Worm (Caenorhabditis elegans) whole organism, L4 larva: ENCODE data around the gene oac-54.

Experiments used
- F10B5.3 ChIP-seq: sonication (generic microtip); optimal IDR thresholded peaks from 2 replicates; lab custom pipeline; 2016; ENCODE audit warnings: mild to moderate bottlenecking, missing genetic modification characterization, missing compliant biosample characterization
- F37D6.2 ChIP-seq: sonication (generic microtip); optimal IDR thresholded peaks from 2 replicates; lab custom pipeline; 2016; ENCODE audit warnings: mild to moderate bottlenecking, missing genetic modification characterization, missing compliant biosample characterization
- T20F7.1 ChIP-seq: fragments of 200-800 bp; sonication (Bioruptor generic); optimal IDR thresholded peaks from 2 replicates; lab custom pipeline; 2018; ENCODE audit warnings: mild to moderate bottlenecking, missing genetic modification characterization, missing compliant biosample characterization
- T26A8.4 ChIP-seq: fragments of 200-800 bp; sonication (Bioruptor generic); IDR thresholded peaks from 2 replicates; pipeline ENCODE4 v1.3.6; 2022; ENCODE audit warnings: missing genetic modification characterization, missing compliant biosample characterization
- Y105C5A.15 ChIP-seq: fragments of 200-800 bp; sonication (Bioruptor generic); IDR thresholded peaks from 2 replicates; pipeline ENCODE4 v1.3.6; 2022; ENCODE audit warnings: missing genetic modification characterization, missing compliant biosample characterization
- Y75B8A.6 ChIP-seq: fragments of 200-800 bp; sonication (Bioruptor generic); IDR thresholded peaks from 2 replicates; pipeline ENCODE4 v1.3.6; 2022; ENCODE audit warnings: missing genetic modification reagents, missing genetic modification characterization, missing compliant biosample characterization
- aha-1 ChIP-seq: fragments of 150-350 bp; peaks from one replicate; lab custom pipeline; 2014; ENCODE audit warnings: missing biosample characterization, missing genetic modification characterization
- ceh-32 ChIP-seq: sonication (generic microtip); optimal IDR thresholded peaks from 2 replicates; lab custom pipeline; 2016; ENCODE audit warnings: mild to moderate bottlenecking, missing genetic modification characterization, missing compliant biosample characterization; ENCODE audit not compliant: poor library complexity
- ceh-82 ChIP-seq: sonication (generic microtip); optimal IDR thresholded peaks from 2 replicates; lab custom pipeline; 2017; ENCODE audit warnings: missing biosample characterization, missing genetic modification characterization
- daf-12 ChIP-seq: fragments of 150-350 bp; optimal IDR thresholded peaks from 2 replicates; lab custom pipeline; 2014; ENCODE audit warnings: missing biosample characterization, missing genetic modification reagents, missing genetic modification characterization
- daf-16 ChIP-seq, 3 experiments: sonication (generic microtip); optimal IDR thresholded peaks; 2 replicates each; lab custom pipeline; 2016 to 2017; ENCODE audit warnings: missing genetic modification characterization in 3 of 3, missing genetic modification reagents in 3 of 3, mild to moderate bottlenecking in 2 of 3, missing compliant biosample characterization in 2 of 3, missing biosample characterization in 1 of 3, moderate library complexity in 1 of 3
- daf-19 ChIP-seq: fragments of 200-800 bp; sonication (Bioruptor generic); conservative IDR thresholded peaks from 2 replicates; pipeline ENCODE4 v1.3.6; 2022; ENCODE audit warnings: missing genetic modification characterization, missing compliant biosample characterization
- daf-8 ChIP-seq: fragments of 200-800 bp; sonication (Bioruptor generic); IDR thresholded peaks from 2 replicates; pipeline ENCODE4 v1.3.6; 2022; ENCODE audit warnings: missing genetic modification characterization, missing compliant biosample characterization
- dmd-6 ChIP-seq: fragments of 200-800 bp; sonication (Bioruptor generic); IDR thresholded peaks from 2 replicates; pipeline ENCODE4 v1.3.6; 2022; ENCODE audit warnings: missing genetic modification reagents, missing genetic modification characterization, missing compliant biosample characterization
- dve-1 ChIP-seq: sonication (generic microtip); optimal IDR thresholded peaks from 2 replicates; lab custom pipeline; 2017; ENCODE audit warnings: antibody characterized with exemption, mild to moderate bottlenecking, missing genetic modification characterization, missing compliant biosample characterization; ENCODE audit not compliant: insufficient read depth
- egl-43 ChIP-seq: fragments of 200-800 bp; sonication (Bioruptor generic); IDR thresholded peaks from 2 replicates; pipeline ENCODE4 v1.3.6; 2022; ENCODE audit warnings: missing genetic modification reagents, missing genetic modification characterization, missing compliant biosample characterization
- hlh-30 ChIP-seq: sonication (generic microtip); optimal IDR thresholded peaks from 2 replicates; lab custom pipeline; 2017; ENCODE audit warnings: antibody characterized with exemption, mild to moderate bottlenecking, missing genetic modification characterization, missing compliant biosample characterization; ENCODE audit not compliant: insufficient read depth
- hmg-1.1 ChIP-seq: fragments of 200-800 bp; sonication (Bioruptor generic); IDR thresholded peaks from 2 replicates; pipeline ENCODE4 v1.3.6; 2022; ENCODE audit warnings: missing genetic modification reagents, missing genetic modification characterization, missing compliant biosample characterization
- lin-13 ChIP-seq: fragments of 150-350 bp; optimal IDR thresholded peaks from 2 replicates; lab custom pipeline; 2014; ENCODE audit warnings: missing biosample characterization, missing genetic modification reagents, missing genetic modification characterization
- lin-29 ChIP-seq: fragments of 200-800 bp; sonication (Bioruptor generic); IDR thresholded peaks from 2 replicates; pipeline ENCODE4 v1.3.6; 2022; ENCODE audit warnings: missing genetic modification reagents, missing genetic modification characterization, missing compliant biosample characterization
- lin-38 ChIP-seq: fragments of 200-800 bp; sonication (Bioruptor generic); IDR thresholded peaks from 2 replicates; pipeline ENCODE4 v1.3.6; 2022; ENCODE audit warnings: missing genetic modification reagents, missing genetic modification characterization, missing compliant biosample characterization
- lsy-2 ChIP-seq, 2 experiments: fragments of 150-350 bp in 1 of 2; sonication (generic microtip) in 1 of 2; optimal IDR thresholded peaks; 2 replicates each; lab custom pipeline; 2014 to 2017; ENCODE audit warnings: missing biosample characterization in 2 of 2, missing genetic modification characterization in 2 of 2
- madf-5 ChIP-seq, 2 experiments: fragments of 200-800 bp; sonication (Bioruptor generic); IDR thresholded peaks; 2 replicates each; pipeline ENCODE4 v1.3.6; 2022; ENCODE audit warnings: missing compliant biosample characterization in 2 of 2, missing genetic modification characterization in 2 of 2
- mep-1 ChIP-seq: fragments of 150-350 bp; sonication (generic microtip); optimal IDR thresholded peaks from 3 replicates; lab custom pipeline; 2014; ENCODE audit warnings: missing biosample characterization, missing genetic modification characterization
- mes-2 ChIP-seq: sonication (generic microtip); optimal IDR thresholded peaks from 2 replicates; lab custom pipeline; 2016; ENCODE audit warnings: missing genotype, mild to moderate bottlenecking, missing genetic modification characterization, missing compliant biosample characterization; ENCODE audit not compliant: poor library complexity, severe bottlenecking
- mxl-2 ChIP-seq: fragments of 200-800 bp; sonication (Bioruptor generic); conservative IDR thresholded peaks from 2 replicates; pipeline ENCODE4 v1.3.6; 2022; ENCODE audit warnings: missing genetic modification reagents, missing genetic modification characterization, missing compliant biosample characterization
- mxl-3 ChIP-seq: fragments of 200-800 bp; sonication (Bioruptor generic); optimal IDR thresholded peaks from 2 replicates; lab custom pipeline; 2018; ENCODE audit warnings: mild to moderate bottlenecking, missing genetic modification characterization, missing compliant biosample characterization
- nhr-11 ChIP-seq: fragments of 150-350 bp; optimal IDR thresholded peaks from 2 replicates; lab custom pipeline; 2014; ENCODE audit warnings: missing biosample characterization, missing genetic modification characterization
- nhr-237 ChIP-seq: sonication (generic microtip); optimal IDR thresholded peaks from 2 replicates; lab custom pipeline; 2017; ENCODE audit warnings: missing biosample characterization, missing genetic modification characterization
- nhr-25 ChIP-seq: sonication (generic microtip); optimal IDR thresholded peaks from 2 replicates; lab custom pipeline; 2017; ENCODE audit warnings: missing genetic modification characterization, mild to moderate bottlenecking, missing compliant biosample characterization, antibody characterized with exemption, moderate library complexity, borderline replicate concordance; ENCODE audit not compliant: insufficient read depth
- nhr-42 ChIP-seq: fragments of 200-800 bp; sonication (Bioruptor generic); IDR thresholded peaks from 2 replicates; pipeline ENCODE4 v1.3.6; 2022; ENCODE audit warnings: missing genetic modification characterization, missing compliant biosample characterization
- nhr-6 ChIP-seq: fragments of 150-350 bp; optimal IDR thresholded peaks from 2 replicates; lab custom pipeline; 2014; ENCODE audit warnings: missing biosample characterization, missing genetic modification characterization
- nhr-76 ChIP-seq: fragments of 150-350 bp; optimal IDR thresholded peaks from 2 replicates; lab custom pipeline; 2014; ENCODE audit warnings: missing biosample characterization, missing genetic modification characterization
- nhr-77 ChIP-seq: fragments of 150-350 bp; optimal IDR thresholded peaks from 2 replicates; lab custom pipeline; 2014; ENCODE audit warnings: missing biosample characterization, missing genetic modification characterization
- pha-4 ChIP-seq, 2 experiments: fragments of 150-350 bp in 1 of 2; fragments of 200-800 bp in 1 of 2; sonication (Bioruptor generic) in 1 of 2; IDR thresholded peaks in 1 of 2; optimal IDR thresholded peaks in 1 of 2; 2 replicates each; pipeline versions ENCODE4 v1.3.6 to Lab custom; 2014 to 2022; ENCODE audit warnings: missing genetic modification characterization in 2 of 2, missing genetic modification reagents in 2 of 2, missing biosample characterization in 1 of 2, missing compliant biosample characterization in 1 of 2
- php-3 ChIP-seq: fragments of 200-800 bp; sonication (Bioruptor generic); IDR thresholded peaks from 2 replicates; pipeline ENCODE4 v1.3.6; 2022; ENCODE audit warnings: missing genetic modification reagents, missing genetic modification characterization, missing compliant biosample characterization
- rbr-2 ChIP-seq: sonication (generic microtip); optimal IDR thresholded peaks from 2 replicates; lab custom pipeline; 2016; ENCODE audit warnings: missing genotype, missing genetic modification characterization, missing compliant biosample characterization
- saeg-2 ChIP-seq: fragments of 200-800 bp; sonication (Bioruptor generic); IDR thresholded peaks from 2 replicates; pipeline ENCODE4 v1.3.6; 2022; ENCODE audit warnings: missing genetic modification reagents, missing genetic modification characterization, missing compliant biosample characterization
- spr-3 ChIP-seq: fragments of 200-800 bp; sonication (Bioruptor generic); optimal IDR thresholded peaks from 2 replicates; lab custom pipeline; 2018; ENCODE audit warnings: mild to moderate bottlenecking, missing genetic modification characterization, missing compliant biosample characterization
- unc-62 ChIP-seq, 3 experiments: fragments of 150-350 bp in 1 of 3; sonication (generic microtip); optimal IDR thresholded peaks in 2 of 3; peaks in 1 of 3; 1 replicate in 1 of 3; 2 replicates in 2 of 3; lab custom pipeline; 2014 to 2017; ENCODE audit warnings: missing biosample characterization in 3 of 3, missing genetic modification characterization in 3 of 3, missing genetic modification reagents in 3 of 3, missing genotype in 1 of 3
- vab-7 ChIP-seq: fragments of 200-800 bp; sonication (Bioruptor generic); IDR thresholded peaks from 2 replicates; pipeline ENCODE4 v1.3.6; 2022; ENCODE audit warnings: missing genetic modification reagents, missing genetic modification characterization, missing compliant biosample characterization
- zfp-2 ChIP-seq: sonication (generic microtip); optimal IDR thresholded peaks from 2 replicates; lab custom pipeline; 2016; ENCODE audit warnings: mild to moderate bottlenecking, missing genetic modification characterization, missing compliant biosample characterization

oac-54 gene

ce11 chrII:9113759-9114158 is 44.2 kb upstream of the oac-54 start (continued):
- peak; percentile 44 for TF ChIP-seq nhr-77 (tag; lab: Kevin White, UChicago)
- peak; percentile 52 for TF ChIP-seq mep-1
- no peak for TF ChIP-seq rbr-2
- TF ChIP-seq daf-16 (GFP tag; optimal IDR thresholded peaks at IDR 0.05; lab: Kevin White, UChicago) = peak in 1 of 2 experiments; percentile 9
- TF ChIP-seq daf-16 (tag; optimal IDR thresholded peaks at IDR 0.05; lab: Kevin White, UChicago) = peak; percentile 2
- peak; percentile 59; the same call in 1 of the 2 replicates for TF ChIP-seq lin-29
- peak in 1 of 2 experiments; percentile 47 for TF ChIP-seq lsy-2 (tag; optimal IDR thresholded peaks at IDR 0.05; lab: Kevin White, UChicago)
- peak; percentile 64 for TF ChIP-seq dve-1 (tag; lab: Kevin White, UChicago)
- TF ChIP-seq lin-38 = peak; percentile 35; the same call in 1 of the 2 replicates

- no peak for TF ChIP-seq Y105C5A.15
- peak in 1 of 2 experiments; percentile 86 for TF ChIP-seq unc-62 (GFP tag; optimal IDR thresholded peaks at IDR 0.05 in 1 of 2; lab: Kevin White, UChicago)
- TF ChIP-seq unc-62 (tag; optimal IDR thresholded peaks at IDR 0.05; lab: Kevin White, UChicago) = no peak
- TF ChIP-seq aha-1 (tag; lab: Kevin White, UChicago) = peak; percentile 68
- no peak for TF ChIP-seq F37D6.2 (tag; lab: Kevin White, UChicago)
- TF ChIP-seq, all 104 proteins: peak for 2
Measured at ce11 chrII:9114972-9115371, 42.9 kb upstream of the oac-54 start.

- TF ChIP-seq lsy-2 (tag; optimal IDR thresholded peaks at IDR 0.05; lab: Kevin White, UChicago) (peak in 1 of 2 experiments; percentile 46), nhr-11 (tag; lab: Kevin White, UChicago) (peak; percentile 54), daf-8 (GFP tag; lab: Robert Waterston, UW) (no peak)
Measured at ce11 chrII:9115644-9116043, 42.3 kb upstream of the oac-54 start.

ce11 chrII:9116404-9116803 is 41.5 kb upstream of the oac-54 start:
- no peak for TF ChIP-seq ceh-32 (tag; lab: Kevin White, UChicago)
- TF ChIP-seq daf-12 (tag; lab: Kevin White, UChicago) = no peak
- no peak for TF ChIP-seq Y75B8A.6
- no peak for TF ChIP-seq vab-7 (GFP tag; lab: Robert Waterston, UW)
- TF ChIP-seq T20F7.1 (GFP tag; lab: Kevin White, UChicago) = no peak
- TF ChIP-seq daf-16 (GFP tag; optimal IDR thresholded peaks at IDR 0.05; lab: Kevin White, UChicago) = no peak
- peak; percentile 41 for TF ChIP-seq daf-16 (tag; optimal IDR thresholded peaks at IDR 0.05; lab: Kevin White, UChicago)
- TF ChIP-seq zfp-2 (tag; lab: Kevin White, UChicago) = no peak
- no peak for TF ChIP-seq spr-3
- TF ChIP-seq nhr-25 (tag; lab: Kevin White, UChicago) = no peak
- TF ChIP-seq lin-13 (GFP tag; lab: Kevin White, UChicago) = no peak
- TF ChIP-seq nhr-77 (tag; lab: Kevin White, UChicago) = peak; percentile 22
- peak in 1 of 2 experiments; percentile 10 for TF ChIP-seq lsy-2 (tag; optimal IDR thresholded peaks at IDR 0.05; lab: Kevin White, UChicago)
- peak; percentile 27 for TF ChIP-seq mxl-3 (GFP tag; lab: Kevin White, UChicago)
- peak; percentile 59 for TF ChIP-seq dmd-6
- peak; percentile 46 for TF ChIP-seq dve-1 (tag; lab: Kevin White, UChicago)
- TF ChIP-seq pha-4 (GFP tag; IDR thresholded peaks at IDR 0.05; lab: Robert Waterston, UW) = no peak
- TF ChIP-seq pha-4 (tag; optimal IDR thresholded peaks at IDR 0.05; lab: Kevin White, UChicago) = no peak
- TF ChIP-seq nhr-237 (tag; lab: Kevin White, UChicago) = no peak
- no peak for TF ChIP-seq mes-2 (tag; lab: Kevin White, UChicago)
- TF ChIP-seq T26A8.4 = no peak
- TF ChIP-seq F10B5.3 (tag; lab: Kevin White, UChicago) = no peak
- no peak for TF ChIP-seq nhr-76 (tag; lab: Kevin White, UChicago)
- TF ChIP-seq nhr-11 (tag; lab: Kevin White, UChicago) = no peak
- TF ChIP-seq madf-5 (GFP tag; IDR thresholded peaks at IDR 0.05; lab: Robert Waterston, UW) = no peak
- no peak for TF ChIP-seq daf-19
- TF ChIP-seq hlh-30 (tag; lab: Kevin White, UChicago) = no peak
- TF ChIP-seq php-3 (GFP tag; lab: Robert Waterston, UW) = 0 out of 2 replicates have a peak, but pooled peaks have one; percentile 35
- no peak for TF ChIP-seq egl-43 (GFP tag; lab: Robert Waterston, UW)
- TF ChIP-seq mxl-2 (GFP tag; lab: Robert Waterston, UW) = no peak
- no peak for TF ChIP-seq hmg-1.1 (GFP tag; lab: Robert Waterston, UW)
- TF ChIP-seq nhr-6 = peak; percentile 66
- TF ChIP-seq mep-1 = peak; percentile 9
- TF ChIP-seq nhr-42 (GFP tag; lab: Robert Waterston, UW) = no peak
- TF ChIP-seq ceh-82 (tag; lab: Kevin White, UChicago) = no peak
- no peak for TF ChIP-seq F37D6.2 (tag; lab: Kevin White, UChicago)
- TF ChIP-seq saeg-2 (GFP tag; lab: Robert Waterston, UW) = no peak
